1 worm cellular context compared by ENCODE assay signal in the genomic region with DNA sequence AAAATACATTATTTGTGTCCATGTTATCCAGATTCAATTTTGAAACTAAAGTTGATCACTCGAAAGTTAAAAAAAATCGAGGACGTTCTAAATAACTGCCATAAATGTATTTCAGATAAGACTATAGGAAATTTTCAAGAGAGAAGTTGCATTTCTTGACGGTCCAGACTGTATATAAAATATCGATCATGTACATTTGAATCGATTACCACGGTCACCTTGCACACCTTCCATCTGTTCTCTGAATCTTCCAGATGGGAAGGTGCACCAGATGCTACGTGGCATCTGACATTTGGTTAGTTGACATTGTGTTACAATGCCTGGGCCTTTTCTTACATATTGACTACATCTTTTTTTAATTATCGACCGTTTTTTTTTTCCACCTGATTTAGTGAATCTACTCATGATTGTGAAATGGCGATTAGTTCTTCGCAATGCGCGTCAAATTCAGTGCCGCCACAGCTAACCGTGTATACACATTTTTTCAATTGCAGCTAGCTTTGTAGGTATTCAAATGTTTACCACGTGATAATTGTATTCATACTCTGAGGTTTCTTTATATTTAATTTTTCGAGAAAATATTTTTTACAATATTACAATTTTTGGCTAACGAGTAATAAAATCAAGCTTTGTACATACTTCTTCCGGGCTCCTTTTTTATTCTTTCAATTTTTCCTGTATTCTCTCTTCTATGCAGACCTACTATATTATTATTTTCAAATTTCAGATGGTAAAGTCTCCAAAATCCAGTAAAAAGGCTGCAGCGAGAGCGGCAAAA.
TF ChIP-seq lines count a peak whose summit lies in the region.

Gene skr-16 (plus strand): TSS at position 728 of the 778 bp plus-strand sequence.

TF ChIP-seq in whole organism, L1 larva, 84 proteins besides CTCF, POLR2A, EP300 and RAD21 (continued from another document):
- no peak for TF ChIP-seq C16A3.4 (tag; optimal IDR thresholded peaks at IDR 0.05; lab: Kevin White, UChicago)
- peak; percentile 82 for TF ChIP-seq F16B12.6 (tag; optimal IDR thresholded peaks at IDR 0.05; lab: Kevin White, UChicago)
- TF ChIP-seq unc-130 (tag; optimal IDR thresholded peaks at IDR 0.05; lab: Kevin White, UChicago), result no peak
- TF ChIP-seq unc-30 (tag; optimal IDR thresholded peaks at IDR 0.05; lab: Kevin White, UChicago), result no peak
- TF ChIP-seq Y116A8C.19 (tag; optimal IDR thresholded peaks at IDR 0.05; lab: Kevin White, UChicago; ENCODE audit: borderline replicate concordance), result no peak
- TF ChIP-seq dsc-1 (tag; optimal IDR thresholded peaks at IDR 0.05; lab: Kevin White, UChicago), result peak; percentile 32
- TF ChIP-seq nhr-20 (tag; optimal IDR thresholded peaks at IDR 0.05; lab: Kevin White, UChicago), result no peak
- TF ChIP-seq ztf-11 (tag; optimal IDR thresholded peaks at IDR 0.05; lab: Kevin White, UChicago), result no peak
- TF ChIP-seq ces-1 (GFP tag; optimal IDR thresholded peaks at IDR 0.05; lab: Kevin White, UChicago), result no peak
- peak; percentile 13 for TF ChIP-seq skn-1 (tag; optimal IDR thresholded peaks at IDR 0.05; lab: Kevin White, UChicago)
- peak; percentile 9 for TF ChIP-seq snpc-4 (tag; optimal IDR thresholded peaks at IDR 0.05; lab: Kevin White, UChicago)
- TF ChIP-seq sox-4 (tag; optimal IDR thresholded peaks at IDR 0.05; lab: Kevin White, UChicago), result no peak
- TF ChIP-seq pqm-1 (tag; optimal IDR thresholded peaks at IDR 0.05; lab: Kevin White, UChicago), result no peak
- no peak for TF ChIP-seq aha-1 (tag; optimal IDR thresholded peaks at IDR 0.05; lab: Kevin White, UChicago)
- no peak for TF ChIP-seq swsn-7 (tag; optimal IDR thresholded peaks at IDR 0.05; lab: Kevin White, UChicago)
- TF ChIP-seq dpl-1 (GFP tag; optimal IDR thresholded peaks at IDR 0.05; lab: Kevin White, UChicago), result peak; percentile 26 to 70 (median 27)
- peak; percentile 22 to 64 for TF ChIP-seq lin-35 (GFP tag; optimal IDR thresholded peaks at IDR 0.05; lab: Kevin White, UChicago)
- TF ChIP-seq ama-1 (optimal IDR thresholded peaks at IDR 0.05; lab: Kevin White, UChicago), result no peak
- peak; percentile 1 for TF ChIP-seq rnt-1 (tag; optimal IDR thresholded peaks at IDR 0.05; lab: Kevin White, UChicago)
- no peak for TF ChIP-seq elt-2 (tag; optimal IDR thresholded peaks at IDR 0.05; lab: Kevin White, UChicago)
- TF ChIP-seq ets-5 (GFP tag; IDR thresholded peaks at IDR 0.05; lab: Robert Waterston, UW), result no peak
- TF ChIP-seq nhr-12 (tag; optimal IDR thresholded peaks at IDR 0.05; lab: Kevin White, UChicago), result no peak
- TF ChIP-seq sup-37 (GFP tag; optimal IDR thresholded peaks at IDR 0.05; lab: Kevin White, UChicago), result no peak
- TF ChIP-seq efl-1 (optimal IDR thresholded peaks at IDR 0.05; lab: Kevin White, UChicago), result peak; percentile 7 to 50
- TF ChIP-seq efl-1 (GFP tag; optimal IDR thresholded peaks at IDR 0.05 in 1 of 2; lab: Kevin White, UChicago), result peak; percentile 64 to 92
- TF ChIP-seq ceh-8 (GFP tag; optimal IDR thresholded peaks at IDR 0.05; lab: Kevin White, UChicago), result no peak
- peak in 1 of 2 experiments; percentile 20 for TF ChIP-seq lsy-2 (tag; optimal IDR thresholded peaks at IDR 0.05; lab: Kevin White, UChicago)
- TF ChIP-seq nhr-11 (tag; optimal IDR thresholded peaks at IDR 0.05; lab: Kevin White, UChicago), result no peak
- peak; percentile 5 for TF ChIP-seq nhr-47 (tag; optimal IDR thresholded peaks at IDR 0.05; lab: Kevin White, UChicago)
TF ChIP-seq in whole organism, L1 larva: peak in this region for 14.
